Fruit fly (Drosophila melanogaster): Measurements from ENCODE around the gene CanA1.

The CanA1 gene

dm6 chr3R:31062344-31062964 lies 23.3 kb downstream of the CanA1 start:
- TF ChIP-seq acj6 (GFP tag; optimal IDR thresholded peaks at IDR 0.05) = peak; percentile 46
- peak; percentile 93 for TF ChIP-seq CG6163 (GFP tag; IDR thresholded peaks at IDR 0.05)
- TF ChIP-seq fd85E (GFP tag; optimal IDR thresholded peaks at IDR 0.05) = peak; percentile 39
- peak; percentile 34 for TF ChIP-seq CG8319 (GFP tag; optimal IDR thresholded peaks at IDR 0.05)
- TF ChIP-seq net (GFP tag; optimal IDR thresholded peaks at IDR 0.05) = peak; percentile 85
- TF ChIP-seq cyc (GFP tag; optimal IDR thresholded peaks at IDR 0.05) = no peak
- TF ChIP-seq achi (GFP tag; optimal IDR thresholded peaks at IDR 0.05) = peak; percentile 49
- no peak for TF ChIP-seq CG4318 (GFP tag; optimal IDR thresholded peaks at IDR 0.05)
- peak; percentile 34 for TF ChIP-seq Ets21C (GFP tag; optimal IDR thresholded peaks at IDR 0.05)
- TF ChIP-seq CG15336 (GFP tag; IDR thresholded peaks at IDR 0.05) = peak; percentile 75
- TF ChIP-seq Eip78C (GFP tag) = peak; percentile 86
- peak; percentile 18 for TF ChIP-seq Eip75B (GFP tag; optimal IDR thresholded peaks at IDR 0.05)
- TF ChIP-seq ss (GFP tag; optimal IDR thresholded peaks at IDR 0.05) = peak; percentile 84 to 94
- TF ChIP-seq CG8119 (GFP tag; IDR thresholded peaks at IDR 0.05) = peak; percentile 88
- peak; percentile 39; the same call in 1 of the 2 replicates for TF ChIP-seq CG11294 (GFP tag; IDR thresholded peaks at IDR 0.05)
- TF ChIP-seq CG6808 (GFP tag; optimal IDR thresholded peaks at IDR 0.05) = peak; percentile 83
- peak; percentile 56 for TF ChIP-seq esn (GFP tag; optimal IDR thresholded peaks at IDR 0.05)
- TF ChIP-seq CG1621 (tag; optimal IDR thresholded peaks at IDR 0.05) = peak; percentile 81
- peak; percentile 29 for TF ChIP-seq CG32006 (GFP tag; optimal IDR thresholded peaks at IDR 0.05)
- peak; percentile 69 for TF ChIP-seq CG16779 (tag; optimal IDR thresholded peaks at IDR 0.05)
- peak; percentile 58 for TF ChIP-seq CG6276 (GFP tag; optimal IDR thresholded peaks at IDR 0.05)
- TF ChIP-seq Sox14 (GFP tag; optimal IDR thresholded peaks at IDR 0.05) = peak; percentile 39
- TF ChIP-seq Hr39 (GFP tag; optimal IDR thresholded peaks at IDR 0.05) = peak; percentile 31
- TF ChIP-seq Met (GFP tag; optimal IDR thresholded peaks at IDR 0.05) = peak; percentile 63
- TF ChIP-seq spab (GFP tag; optimal IDR thresholded peaks at IDR 0.05) = peak; percentile 74
- TF ChIP-seq CG3032 (tag; optimal IDR thresholded peaks at IDR 0.05) = peak; percentile 71
- no peak for TF ChIP-seq Hr4 (GFP tag; optimal IDR thresholded peaks at IDR 0.05)
- TF ChIP-seq CG3919 (GFP tag; optimal IDR thresholded peaks at IDR 0.05) = peak; percentile 35
- TF ChIP-seq CG9139 (GFP tag; optimal IDR thresholded peaks at IDR 0.05) = peak; percentile 83
- peak; percentile 25 for TF ChIP-seq CG11762 (GFP tag; optimal IDR thresholded peaks at IDR 0.05; ENCODE audit: insufficient read depth)
- TF ChIP-seq dsx (GFP tag; optimal IDR thresholded peaks at IDR 0.05; ENCODE audit: poor library complexity, severe bottlenecking) = peak; percentile 79
- peak; percentile 60 for TF ChIP-seq Lpt (GFP tag; optimal IDR thresholded peaks at IDR 0.05)
- TF ChIP-seq lz (GFP tag; optimal IDR thresholded peaks at IDR 0.05) = peak; percentile 56
- peak; percentile 47 for TF ChIP-seq pdm3 (GFP tag; optimal IDR thresholded peaks at IDR 0.05)
- peak; percentile 30 for TF ChIP-seq OdsH (GFP tag; optimal IDR thresholded peaks at IDR 0.05)
- peak; percentile 46 for TF ChIP-seq CG31627 (GFP tag; optimal IDR thresholded peaks at IDR 0.05)
- peak; percentile 92 for TF ChIP-seq eg (GFP tag; IDR thresholded peaks at IDR 0.05)
- TF ChIP-seq Sox15 (GFP tag; optimal IDR thresholded peaks at IDR 0.05) = no peak
- TF ChIP-seq Blimp-1 (GFP tag; optimal IDR thresholded peaks at IDR 0.05) = peak; percentile 18
- TF ChIP-seq Ets96B (tag; optimal IDR thresholded peaks at IDR 0.05) = peak; percentile 79
- peak; percentile 71 for TF ChIP-seq CG7368 (GFP tag; optimal IDR thresholded peaks at IDR 0.05)
- no peak for TF ChIP-seq Hr38 (GFP tag; optimal IDR thresholded peaks at IDR 0.05)
- TF ChIP-seq CG34406 (GFP tag; optimal IDR thresholded peaks at IDR 0.05) = peak; percentile 66
- peak; percentile 23 for TF ChIP-seq Smox (GFP tag; optimal IDR thresholded peaks at IDR 0.05)
- TF ChIP-seq CG6854 (GFP tag; optimal IDR thresholded peaks at IDR 0.05) = peak; percentile 34
- TF ChIP-seq Gug (GFP tag; IDR thresholded peaks at IDR 0.05) = peak; percentile 51; the same call in 1 of the 2 replicates
- peak; percentile 36 for TF ChIP-seq CG10631 (GFP tag; optimal IDR thresholded peaks at IDR 0.05)
- TF ChIP-seq Eip93F (GFP tag; optimal IDR thresholded peaks at IDR 0.05) = peak; percentile 20
- TF ChIP-seq CG11902 (GFP tag; optimal IDR thresholded peaks at IDR 0.05) = no peak
- peak; percentile 68 for TF ChIP-seq CG8632 (GFP tag; optimal IDR thresholded peaks at IDR 0.05)
- peak; percentile 52 for TF ChIP-seq fd59A (GFP tag; optimal IDR thresholded peaks at IDR 0.05)
